Fruit fly (Drosophila melanogaster): ENCODE results near the gene CG4842.

Gene CG4842

DNA sequence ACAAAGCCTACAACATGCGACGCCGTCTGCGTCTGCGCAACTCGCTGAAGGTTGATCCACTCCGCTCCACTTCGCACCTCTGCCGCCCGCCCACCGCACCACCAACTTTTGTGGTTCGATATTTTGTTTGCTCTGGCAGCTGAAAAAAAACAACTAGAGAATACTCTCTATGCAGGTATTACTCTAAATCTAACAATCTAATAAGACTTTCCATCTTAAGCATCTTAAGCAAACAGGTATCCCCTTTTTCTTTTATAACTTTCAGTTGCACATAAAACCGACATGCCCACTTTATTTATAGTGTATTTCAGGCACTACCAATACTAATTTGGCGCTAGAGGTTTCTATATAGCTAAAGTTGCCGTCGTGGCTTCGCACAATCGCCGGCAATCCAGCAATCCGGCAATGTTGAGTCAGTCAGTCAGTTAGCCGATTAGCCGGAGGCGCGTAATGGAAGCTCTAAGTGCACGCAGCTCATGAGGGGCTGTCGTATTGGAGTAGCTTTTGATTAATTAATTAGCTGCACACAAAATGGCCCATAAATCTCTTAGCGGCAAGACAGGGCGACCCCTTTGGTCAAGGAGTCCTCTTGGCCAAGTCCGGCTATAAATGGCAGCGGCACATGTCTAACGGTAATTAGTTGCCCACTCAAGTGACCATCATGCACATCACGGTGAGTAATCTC lies 39.8 kb upstream of the CG4842 start, which contains the start of gene CG13058 (continued):
- TF ChIP-seq CG3995 (GFP tag; optimal IDR thresholded peaks at IDR 0.05) (no peak), cg (GFP tag; optimal IDR thresholded peaks at IDR 0.05) (no peak), scrt (GFP tag; optimal IDR thresholded peaks at IDR 0.05) (peak; percentile 37), CG34376 (GFP tag; optimal IDR thresholded peaks at IDR 0.05) (peak; percentile 3), sd (tag; optimal IDR thresholded peaks at IDR 0.05) (peak; percentile 8), lilli (GFP tag; optimal IDR thresholded peaks at IDR 0.05) (peak; percentile 68), Antp (GFP tag; optimal IDR thresholded peaks at IDR 0.05) (no peak), jing (GFP tag; optimal IDR thresholded peaks at IDR 0.05) (peak; percentile 42), vfl (GFP tag; optimal IDR thresholded peaks at IDR 0.05) (peak; percentile 14), CG14860 (GFP tag; IDR thresholded peaks at IDR 0.05; ENCODE audit: partially characterized antibody) (no peak), Abd-B (GFP tag; optimal IDR thresholded peaks at IDR 0.05) (peak; percentile 18), ERR (GFP tag; optimal IDR thresholded peaks at IDR 0.05) (no peak), Fer1 (GFP tag; optimal IDR thresholded peaks at IDR 0.05) (peak; percentile 84), Trl (optimal IDR thresholded peaks at IDR 0.05) (no peak), Trl (GFP tag; optimal IDR thresholded peaks at IDR 0.05) (no peak), PHDP (tag; optimal IDR thresholded peaks at IDR 0.05) (peak; percentile 69), CG31388 (GFP tag; optimal IDR thresholded peaks at IDR 0.05) (no peak), ems (GFP tag; optimal IDR thresholded peaks at IDR 0.05) (no peak), CG4820 (GFP tag; optimal IDR thresholded peaks at IDR 0.05) (peak; percentile 57), oc (tag; optimal IDR thresholded peaks at IDR 0.05) (no peak), gsb-n (tag; optimal IDR thresholded peaks at IDR 0.05) (no peak), dysf (GFP tag; IDR thresholded peaks at IDR 0.05) (peak; percentile 66), Hmx (GFP tag; optimal IDR thresholded peaks at IDR 0.05) (no peak), CG5953 (GFP tag; IDR thresholded peaks at IDR 0.05) (no peak), Lpt (GFP tag; optimal IDR thresholded peaks at IDR 0.05) (no peak), odd (GFP tag; optimal IDR thresholded peaks at IDR 0.05) (peak; percentile 64), Elba2 (GFP tag; optimal IDR thresholded peaks at IDR 0.05) (no peak), CG10209 (GFP tag; optimal IDR thresholded peaks at IDR 0.05) (peak; percentile 55), tap (tag; optimal IDR thresholded peaks at IDR 0.05) (peak; percentile 59), CG12155 (GFP tag; optimal IDR thresholded peaks at IDR 0.05) (peak; percentile 29), CG1832 (GFP tag; optimal IDR thresholded peaks at IDR 0.05) (no peak), CG15479 (GFP tag; optimal IDR thresholded peaks at IDR 0.05) (no peak), CG1024 (GFP tag; IDR thresholded peaks at IDR 0.05) (peak; percentile 59), run (tag; optimal IDR thresholded peaks at IDR 0.05) (peak; percentile 32), Nf-YA (GFP tag; IDR thresholded peaks at IDR 0.05) (peak; percentile 54), usp (GFP tag; optimal IDR thresholded peaks at IDR 0.05) (no peak), CG12744 (GFP tag; optimal IDR thresholded peaks at IDR 0.05) (no peak), ac (GFP tag; optimal IDR thresholded peaks at IDR 0.05) (no peak), CkIIα-i1 (GFP tag; IDR thresholded peaks at IDR 0.05) (no peak), ind (GFP tag; optimal IDR thresholded peaks at IDR 0.05) (peak; percentile 50), nmo (GFP tag; optimal IDR thresholded peaks at IDR 0.05) (peak; percentile 30), dimm (GFP tag; IDR thresholded peaks at IDR 0.05) (peak; percentile 23; the same call in 1 of the 2 replicates), jigr1 (GFP tag; IDR thresholded peaks at IDR 0.05) (no peak), Awh (GFP tag; IDR thresholded peaks at IDR 0.05) (no peak), Camta (GFP tag; optimal IDR thresholded peaks at IDR 0.05) (no peak), Dp (GFP tag; optimal IDR thresholded peaks at IDR 0.05) (no peak), sna (GFP tag; IDR thresholded peaks at IDR 0.05; ENCODE audit: partially characterized antibody) (no peak), CG17802 (tag; optimal IDR thresholded peaks at IDR 0.05) (no peak), Scr (GFP tag; IDR thresholded peaks at IDR 0.05; ENCODE audit: partially characterized antibody) (no peak), CG7928 (GFP tag; optimal IDR thresholded peaks at IDR 0.05) (peak; percentile 25), B-H1 (GFP tag; IDR thresholded peaks at IDR 0.05) (no peak)

Data from whole organism, embryonic.